Worm (Caenorhabditis elegans): ENCODE measurements around the gene dyf-6.

The dyf-6 gene

DNA sequence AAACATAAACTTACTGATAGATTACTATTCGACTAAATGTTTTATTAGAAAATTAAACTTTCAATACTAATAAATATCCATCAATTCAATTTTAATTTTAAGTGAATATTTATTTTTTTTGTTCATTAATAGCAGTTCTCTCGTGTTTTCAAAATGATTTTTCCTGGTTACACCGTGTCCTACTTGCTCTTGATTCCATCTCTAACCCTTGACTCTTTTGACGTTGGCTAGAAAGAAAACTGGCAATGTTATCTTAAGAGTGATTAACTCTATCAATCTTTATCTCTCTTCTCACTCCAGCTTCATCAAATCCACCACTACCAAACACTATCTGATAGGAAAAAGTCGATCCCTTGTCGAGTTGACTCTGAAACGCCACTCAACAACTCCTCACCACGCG lies 26.1 kb upstream of the dyf-6 start, which contains the start of gene acr-8:
Gene acr-8 (plus strand): TSS at position 301 of the 400 bp plus-strand sequence.
- TF ChIP-seq pha-4 (tag; optimal IDR thresholded peaks at IDR 0.05) (no peak), mls-2 (tag; optimal IDR thresholded peaks at IDR 0.05) (no peak), elt-3 (tag; optimal IDR thresholded peaks at IDR 0.05) (no peak)

DNA sequence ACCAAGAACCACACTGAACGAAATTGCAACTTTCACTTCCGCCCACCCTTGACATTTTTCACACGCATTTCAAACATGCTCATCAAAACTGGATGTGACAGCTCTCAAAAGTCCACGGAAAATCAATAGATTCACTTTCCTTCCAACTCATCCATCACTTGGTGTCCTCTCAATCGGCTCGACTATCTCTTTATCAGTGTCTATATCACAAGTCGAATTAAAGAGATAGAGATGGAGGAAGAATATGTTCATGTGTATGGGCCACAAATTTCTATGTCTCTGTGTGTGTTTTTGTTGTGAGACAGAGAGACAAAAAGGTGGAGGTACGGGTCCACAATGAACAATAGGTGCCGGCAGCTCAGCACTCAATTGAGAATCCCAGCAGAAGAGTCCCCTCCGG lies 24.2 kb upstream of the dyf-6 start:
- TF ChIP-seq cnd-1 (tag; optimal IDR thresholded peaks at IDR 0.05): no peak
- TF ChIP-seq ceh-83 (GFP tag; optimal IDR thresholded peaks at IDR 0.05): no peak
- TF ChIP-seq elt-1 (tag; optimal IDR thresholded peaks at IDR 0.05; ENCODE audit: borderline replicate concordance, insufficient read depth): no peak
- TF ChIP-seq sem-2 (GFP tag; optimal IDR thresholded peaks at IDR 0.05): no peak
- no peak for TF ChIP-seq ceh-43 (GFP tag; optimal IDR thresholded peaks at IDR 0.05)
- peak; percentile 80 for TF ChIP-seq unc-120 (tag; optimal IDR thresholded peaks at IDR 0.05; ENCODE audit: poor library complexity, severe bottlenecking)
- no peak for TF ChIP-seq tbx-8 (GFP tag; optimal IDR thresholded peaks at IDR 0.05)
- no peak for TF ChIP-seq nhr-12 (tag; optimal IDR thresholded peaks at IDR 0.05)
- TF ChIP-seq elt-3 (tag; optimal IDR thresholded peaks at IDR 0.05): no peak
- TF ChIP-seq unc-62 (GFP tag; optimal IDR thresholded peaks at IDR 0.05): peak; percentile 96
- TF ChIP-seq ham-2 (GFP tag; optimal IDR thresholded peaks at IDR 0.05): no peak
- TF ChIP-seq nhr-237 (tag; optimal IDR thresholded peaks at IDR 0.05): no peak
- TF ChIP-seq hlh-1 (tag; optimal IDR thresholded peaks at IDR 0.05): no peak
- no peak for TF ChIP-seq pha-4 (tag; optimal IDR thresholded peaks at IDR 0.05)
- TF ChIP-seq lsy-2 (tag; optimal IDR thresholded peaks at IDR 0.05): no peak
- no peak for TF ChIP-seq drap-1 (GFP tag; optimal IDR thresholded peaks at IDR 0.05)
- no peak for TF ChIP-seq mab-5 (tag; optimal IDR thresholded peaks at IDR 0.05)

DNA sequence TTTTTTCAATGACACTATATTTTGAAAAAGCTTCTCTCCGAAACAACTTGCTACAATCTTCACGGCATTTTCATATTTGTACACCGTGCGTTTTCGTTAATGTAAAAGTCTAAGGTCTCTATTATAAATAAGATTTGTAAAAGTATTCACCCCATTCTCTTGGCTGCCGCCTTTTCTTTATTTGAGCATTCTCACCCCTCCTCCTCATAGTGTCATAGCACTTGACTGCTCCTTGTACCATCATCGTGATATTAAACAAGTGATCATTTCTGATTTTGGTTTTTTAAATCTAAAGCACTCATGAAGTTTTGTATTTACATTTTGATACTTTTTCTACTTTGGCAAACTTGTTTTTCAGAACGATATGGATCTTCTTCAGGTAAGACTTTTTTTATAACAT lies 20.5 kb upstream of the dyf-6 start, which contains the start of gene ZC504.1:
Gene ZC504.1 (plus strand): TSS at position 301 of the 400 bp plus-strand sequence.
- TF ChIP-seq zip-8 (tag; optimal IDR thresholded peaks at IDR 0.05) (no peak), ces-1 (GFP tag; optimal IDR thresholded peaks at IDR 0.05) (no peak), elt-3 (tag; optimal IDR thresholded peaks at IDR 0.05) (no peak), hlh-1 (tag; optimal IDR thresholded peaks at IDR 0.05) (no peak), sem-2 (GFP tag; optimal IDR thresholded peaks at IDR 0.05) (no peak), unc-62 (GFP tag; optimal IDR thresholded peaks at IDR 0.05) (no peak), M03D4.4 (tag; optimal IDR thresholded peaks at IDR 0.05) (no peak), lsy-2 (tag; optimal IDR thresholded peaks at IDR 0.05) (no peak), nhr-28 (tag; optimal IDR thresholded peaks at IDR 0.05) (no peak)

DNA sequence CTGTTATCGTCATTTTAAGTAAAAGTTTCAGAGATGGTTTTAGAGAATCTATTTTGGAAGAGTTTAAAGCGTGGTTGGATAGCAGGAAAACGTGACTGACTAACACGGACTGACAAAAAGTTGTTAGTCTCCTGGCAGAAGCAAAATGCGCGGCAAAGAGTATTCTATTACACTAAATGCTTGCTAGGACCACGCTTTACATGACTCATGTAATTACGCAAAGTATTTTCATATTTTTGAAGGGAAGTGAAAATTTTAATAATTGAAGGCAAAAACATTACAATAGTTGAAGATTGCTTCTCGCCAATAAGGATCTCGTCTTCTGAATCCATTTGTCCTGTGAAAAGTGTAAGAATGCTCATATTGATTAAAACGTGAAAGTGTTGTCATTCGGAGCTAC lies 19.9 kb upstream of the dyf-6 start, which contains the start of gene gur-3:
Gene gur-3 (minus strand): TSS at position 101 of the 400 bp plus-strand sequence.
- TF ChIP-seq nhr-237 (tag; optimal IDR thresholded peaks at IDR 0.05): no peak
- TF ChIP-seq M03D4.4 (tag; optimal IDR thresholded peaks at IDR 0.05): no peak
- TF ChIP-seq elt-3 (tag; optimal IDR thresholded peaks at IDR 0.05): no peak
- TF ChIP-seq mep-1 (tag; optimal IDR thresholded peaks at IDR 0.05): no peak
- TF ChIP-seq hlh-1 (tag; optimal IDR thresholded peaks at IDR 0.05): no peak
- TF ChIP-seq tbx-8 (GFP tag; optimal IDR thresholded peaks at IDR 0.05): no peak
- no peak for TF ChIP-seq ceh-83 (GFP tag; optimal IDR thresholded peaks at IDR 0.05)
- no peak for TF ChIP-seq lin-13 (tag; optimal IDR thresholded peaks at IDR 0.05)

DNA sequence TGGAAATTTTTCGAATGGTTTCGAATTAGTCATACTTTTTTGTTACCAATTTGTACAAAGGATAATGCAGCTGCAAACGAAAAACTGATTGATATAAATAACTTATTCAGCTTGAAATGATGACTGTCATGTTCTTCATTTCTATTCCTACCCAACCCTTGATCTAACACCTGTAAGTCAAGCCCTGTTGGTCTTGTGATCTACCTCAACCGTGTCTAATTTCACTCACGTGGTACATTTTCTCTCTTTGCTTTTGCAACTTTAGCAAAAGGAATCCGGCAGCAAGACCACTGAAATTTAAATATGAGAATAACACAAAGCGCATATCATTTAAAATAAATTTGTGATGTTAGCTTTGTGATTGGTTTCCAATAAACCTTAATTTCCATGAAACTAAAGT lies 17.7 kb upstream of the dyf-6 start:
- no peak for TF ChIP-seq snpc-4 (tag; optimal IDR thresholded peaks at IDR 0.05)
- no peak for TF ChIP-seq nhr-2 (tag; optimal IDR thresholded peaks at IDR 0.05)
- TF ChIP-seq sptf-1 (tag; optimal IDR thresholded peaks at IDR 0.05): no peak
- TF ChIP-seq ceh-43 (GFP tag; optimal IDR thresholded peaks at IDR 0.05): no peak

DNA sequence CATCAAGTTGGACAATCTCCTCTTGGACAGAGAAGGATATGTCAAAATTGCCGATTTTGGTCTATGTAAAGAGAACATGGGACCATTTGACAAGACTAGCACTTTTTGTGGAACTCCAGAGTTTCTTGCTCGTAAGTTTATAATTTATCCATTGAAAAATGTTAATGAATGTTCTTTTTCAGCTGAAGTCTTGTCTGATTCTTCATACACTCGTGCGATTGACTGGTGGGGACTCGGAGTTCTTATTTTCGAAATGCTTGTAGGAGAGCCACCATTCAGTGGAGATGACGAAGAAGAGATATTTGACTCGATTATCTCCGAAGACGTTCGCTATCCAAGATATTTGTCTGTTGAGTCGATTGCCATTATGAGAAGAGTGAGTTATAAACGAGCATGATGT lies 14.8 kb upstream of the dyf-6 start:
- TF ChIP-seq ham-2 (GFP tag; optimal IDR thresholded peaks at IDR 0.05) (no peak), ces-1 (GFP tag; optimal IDR thresholded peaks at IDR 0.05) (peak; percentile 16)

Data from whole organism, mixed stage, embryonic.